Fruit fly (Drosophila melanogaster): ENCODE data around the gene SF2.

DNA sequence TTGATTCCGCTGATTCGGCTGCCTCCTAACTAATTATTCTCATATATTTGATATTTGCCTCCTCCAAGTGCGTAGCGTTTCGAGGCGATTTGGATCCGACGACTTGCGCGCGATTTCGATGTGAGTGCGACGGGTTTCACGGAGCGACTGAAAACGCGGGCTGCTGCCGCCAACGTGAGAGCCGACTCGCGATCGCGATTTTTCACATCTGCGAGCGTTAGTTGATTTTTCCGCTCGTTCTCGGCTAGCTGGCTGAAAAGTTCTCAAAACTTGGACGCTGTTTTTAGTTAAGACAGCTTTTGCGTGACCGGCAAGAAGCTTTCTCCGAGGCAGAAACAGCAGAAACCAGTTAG lies 15.1 kb upstream of the SF2 start, which contains the start of gene CG10311:
- TF ChIP-seq h (optimal IDR thresholded peaks at IDR 0.05) (no peak), psq (optimal IDR thresholded peaks at IDR 0.05) (no peak), ttk (optimal IDR thresholded peaks at IDR 0.05) (no peak), Sin3A (optimal IDR thresholded peaks at IDR 0.05) (no peak), insv (optimal IDR thresholded peaks at IDR 0.05) (no peak), Myc (optimal IDR thresholded peaks at IDR 0.05) (no peak)

All from Kc167 (cell line).